Worm (Caenorhabditis elegans) whole organism, L3 larva: ENCODE measurements around the gene git-1.

Experiments
- aly-2 ChIP-seq: fragments of 150-350 bp; optimal IDR thresholded peaks from 2 replicates; lab custom pipeline; 2014; ENCODE audit warnings: missing biosample characterization, missing genetic modification characterization
- ceh-16 ChIP-seq: sonication (generic microtip); optimal IDR thresholded peaks from 2 replicates; lab custom pipeline; 2017; ENCODE audit warnings: missing biosample characterization, missing genetic modification characterization
- elt-3 ChIP-seq, 3 experiments: fragments of 150-350 bp in 1 of 3; sonication (generic microtip) in 2 of 3; optimal IDR thresholded peaks; 2 replicates in 2 of 3; 4 replicates in 1 of 3; lab custom pipeline; 2014 to 2017; ENCODE audit warnings: missing biosample characterization in 3 of 3, missing genetic modification characterization in 3 of 3
- fos-1 ChIP-seq: fragments of 150-350 bp; optimal IDR thresholded peaks from 2 replicates; lab custom pipeline; 2014; ENCODE audit warnings: missing biosample characterization, missing genetic modification characterization
- jun-1 ChIP-seq: fragments of 150-350 bp; optimal IDR thresholded peaks from 2 replicates; lab custom pipeline; 2014; ENCODE audit warnings: missing biosample characterization, missing genetic modification reagents, missing genetic modification characterization
- nhr-11 ChIP-seq: fragments of 150-350 bp; optimal IDR thresholded peaks from 2 replicates; lab custom pipeline; 2014; ENCODE audit warnings: missing biosample characterization, missing genetic modification characterization
- nhr-76 ChIP-seq: fragments of 150-350 bp; sonication (generic microtip); optimal IDR thresholded peaks from 5 replicates; lab custom pipeline; 2014; ENCODE audit warnings: missing biosample characterization, missing genetic modification characterization
- pha-4 ChIP-seq: fragments of 150-350 bp; optimal IDR thresholded peaks from 2 replicates; lab custom pipeline; 2014; ENCODE audit warnings: missing biosample characterization, missing genetic modification reagents, missing genetic modification characterization
- ztf-11 ChIP-seq: fragments of 150-350 bp; optimal IDR thresholded peaks from 2 replicates; lab custom pipeline; 2014; ENCODE audit warnings: missing biosample characterization, missing genetic modification characterization
- ztf-4 ChIP-seq: fragments of 150-350 bp; optimal IDR thresholded peaks from 2 replicates; lab custom pipeline; 2014; ENCODE audit warnings: missing biosample characterization, missing genetic modification characterization

ce11 chrX:10527414-10527813, 2.7 kb downstream of the git-1 start:
- no peak for TF ChIP-seq jun-1
- no peak for TF ChIP-seq fos-1
- TF ChIP-seq nhr-11: no peak
- no peak for TF ChIP-seq ztf-11 (tag; lab: Kevin White, UChicago)
- peak; percentile 10 for TF ChIP-seq pha-4 (tag; lab: Kevin White, UChicago)
- no peak for TF ChIP-seq elt-3 (tag; optimal IDR thresholded peaks at IDR 0.05; lab: Kevin White, UChicago)
- TF ChIP-seq ztf-4 (tag; lab: Kevin White, UChicago): no peak
- no peak for TF ChIP-seq aly-2 (tag; lab: Kevin White, UChicago)
- no peak for TF ChIP-seq ceh-16 (tag; lab: Kevin White, UChicago)
- no peak for TF ChIP-seq nhr-76 (tag; lab: Kevin White, UChicago)
